Worm (Caenorhabditis elegans) whole organism, early embryonic: Measurements from ENCODE around the gene str-185.

Experiments used
- B0310.2 ChIP-seq: sonication (generic microtip); optimal IDR thresholded peaks from 2 replicates; lab custom pipeline; 2016; ENCODE audit warnings: mild to moderate bottlenecking, missing genetic modification characterization, missing compliant biosample characterization
- ama-1 ChIP-seq: fragments of 150-350 bp; optimal IDR thresholded peaks from 2 replicates; lab custom pipeline; 2014
- pes-1 ChIP-seq: fragments of 200-800 bp; sonication (Bioruptor generic); IDR thresholded peaks from 2 replicates; pipeline ENCODE4 v1.3.6; 2022; ENCODE audit warnings: missing genetic modification reagents, missing genetic modification characterization, missing compliant biosample characterization

- TF ChIP-seq B0310.2 (tag; lab: Kevin White, UChicago) = no peak
- TF ChIP-seq pes-1 (GFP tag; lab: Robert Waterston, UW) = no peak
- TF ChIP-seq ama-1 (lab: Kevin White, UChicago) = no peak
Measured at ce11 chrIV:4429901-4430300, at the start of gene str-185, which contains the start of gene R08C7.5.
